Worm (Caenorhabditis elegans) whole organism, L4/young adult: ENCODE results near the gene T09A12.8.

Experiments
- W03F9.2 ChIP-seq: fragments of 150-350 bp; optimal IDR thresholded peaks from 2 replicates; lab custom pipeline; 2014; ENCODE audit warnings: missing biosample characterization, missing genetic modification characterization
- dao-5 ChIP-seq: sonication (generic microtip); optimal IDR thresholded peaks from 2 replicates; lab custom pipeline; 2016; ENCODE audit warnings: missing genotype, missing genetic modification characterization, moderate library complexity, missing compliant biosample characterization
- him-1 ChIP-seq: sonication (generic microtip); optimal IDR thresholded peaks from 2 replicates; lab custom pipeline; 2016; ENCODE audit warnings: missing genotype, missing genetic modification reagents, missing genetic modification characterization, missing compliant biosample characterization

DNA sequence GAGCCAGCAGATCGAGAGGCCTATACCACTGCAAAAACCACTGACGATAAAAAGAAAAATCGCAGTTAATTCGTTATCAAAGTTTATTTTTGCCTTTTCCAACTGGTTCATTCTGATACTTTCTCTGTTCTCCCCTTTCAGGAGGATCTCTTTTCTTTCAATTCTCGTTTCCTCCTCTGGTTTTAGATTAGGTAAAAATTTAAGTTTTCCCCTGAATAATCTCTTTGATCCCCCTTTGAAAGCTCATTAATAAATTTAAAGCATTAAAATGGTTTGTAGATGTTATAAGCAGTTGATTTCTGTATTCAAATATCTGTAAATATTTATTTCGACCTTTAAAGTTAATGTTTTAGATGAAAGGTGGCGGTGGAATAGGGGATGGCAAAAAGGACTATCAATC lies 47.7 kb upstream of the T09A12.8 start, which contains the start of gene K07H8.2:
- TF ChIP-seq him-1 (tag; lab: Kevin White, UChicago) (no peak), dao-5 (tag; lab: Kevin White, UChicago) (no peak), W03F9.2 (no peak)
